Fruit fly (Drosophila melanogaster) whole organism, embryonic: ENCODE results near the gene CG3862.

Experiments
- ATbp ChIP-seq: fragments of 200-800 bp; sonication (Bioruptor generic); optimal IDR thresholded peaks from 2 replicates; lab custom pipeline; 2017; ENCODE audit warnings: missing biosample characterization, mild to moderate bottlenecking, missing genetic modification characterization, missing genetic modification reagents
- Aef1 ChIP-seq: fragments of 200-800 bp; sonication (Bioruptor generic); IDR thresholded peaks from 3 replicates; pipeline ENCODE4 v1.3.6; 2022; ENCODE audit warnings: missing biosample characterization, missing genetic modification characterization
- Antp ChIP-seq: fragments of 200-800 bp; sonication (Bioruptor generic); optimal IDR thresholded peaks from 3 replicates; lab custom pipeline; 2016; ENCODE audit warnings: missing biosample characterization, missing genetic modification characterization
- B-H1 ChIP-seq: fragments of 200-800 bp; sonication (Bioruptor generic); IDR thresholded peaks from 3 replicates; pipeline ENCODE4 v1.3.6; 2022; ENCODE audit warnings: missing biosample characterization, missing genetic modification characterization
- CG10431 ChIP-seq: fragments of 200-800 bp; sonication (Bioruptor generic); optimal IDR thresholded peaks from 3 replicates; lab custom pipeline; 2018; ENCODE audit warnings: missing biosample characterization, mild to moderate bottlenecking, missing genetic modification characterization
- CG10462 ChIP-seq: fragments of 200-800 bp; sonication (Bioruptor generic); optimal IDR thresholded peaks from 2 replicates; lab custom pipeline; 2016; ENCODE audit warnings: missing biosample characterization, missing genetic modification characterization
- CG10979 ChIP-seq: fragments of 200-800 bp; sonication (Bioruptor generic); optimal IDR thresholded peaks from 2 replicates; lab custom pipeline; 2018; ENCODE audit warnings: missing biosample characterization, mild to moderate bottlenecking, missing genetic modification characterization, moderate library complexity
- CG11560 ChIP-seq: fragments of 200-800 bp; sonication (Bioruptor generic); IDR thresholded peaks from 3 replicates; pipeline ENCODE4 v1.3.6; 2022; ENCODE audit warnings: missing biosample characterization, missing genetic modification characterization
- CG12219 ChIP-seq: fragments of 200-800 bp; sonication (Bioruptor generic); optimal IDR thresholded peaks from 3 replicates; lab custom pipeline; 2018; ENCODE audit warnings: missing biosample characterization, mild to moderate bottlenecking, missing genetic modification characterization
- CG12236 ChIP-seq: fragments of 200-800 bp; sonication (Bioruptor generic); optimal IDR thresholded peaks from 2 replicates; lab custom pipeline; 2016; ENCODE audit warnings: missing biosample characterization, missing genetic modification characterization
- CG13296 ChIP-seq: fragments of 200-800 bp; sonication (Bioruptor generic); optimal IDR thresholded peaks from 3 replicates; lab custom pipeline; 2018; ENCODE audit warnings: missing biosample characterization, mild to moderate bottlenecking, missing genetic modification characterization
- CG13624 ChIP-seq: fragments of 200-800 bp; sonication (Bioruptor generic); optimal IDR thresholded peaks from 2 replicates; lab custom pipeline; 2016; ENCODE audit warnings: missing biosample characterization, missing genetic modification characterization
- CG15514 ChIP-seq: fragments of 200-800 bp; sonication (Bioruptor generic); optimal IDR thresholded peaks from 3 replicates; lab custom pipeline; 2017; ENCODE audit warnings: missing biosample characterization, missing genetic modification characterization, mild to moderate bottlenecking, moderate library complexity, missing genetic modification reagents
- CG18599 ChIP-seq: fragments of 200-800 bp; sonication (Bioruptor generic); optimal IDR thresholded peaks from 3 replicates; lab custom pipeline; 2017; ENCODE audit warnings: missing biosample characterization, missing genetic modification characterization, mild to moderate bottlenecking, moderate library complexity, missing genetic modification reagents
- CG2116 ChIP-seq: fragments of 200-800 bp; sonication (Bioruptor generic); optimal IDR thresholded peaks from 3 replicates; lab custom pipeline; 2018; ENCODE audit warnings: missing biosample characterization, mild to moderate bottlenecking, missing genetic modification characterization
- CG2199 ChIP-seq: fragments of 200-800 bp; sonication (Bioruptor generic); IDR thresholded peaks from 3 replicates; pipeline ENCODE4 v1.3.6; 2022; ENCODE audit warnings: missing biosample characterization, missing genetic modification characterization
- CG31441 ChIP-seq: fragments of 200-800 bp; sonication (Bioruptor generic); IDR thresholded peaks from 2 replicates; pipeline ENCODE4 v1.3.6; 2022; ENCODE audit warnings: missing biosample characterization, missing genetic modification characterization
- CG33213 ChIP-seq: fragments of 200-800 bp; sonication (Bioruptor generic); optimal IDR thresholded peaks from 3 replicates; lab custom pipeline; 2016; ENCODE audit warnings: missing biosample characterization, missing genetic modification characterization
- CG42726 ChIP-seq: fragments of 200-800 bp; sonication (Bioruptor generic); IDR thresholded peaks from 2 replicates; pipeline ENCODE4 v1.3.6; 2022; ENCODE audit warnings: missing biosample characterization, missing genetic modification characterization; ENCODE audit not compliant: partially characterized antibody
- CG4424 ChIP-seq: fragments of 200-800 bp; sonication (Bioruptor generic); optimal IDR thresholded peaks from 3 replicates; lab custom pipeline; 2016; ENCODE audit warnings: missing biosample characterization, missing genetic modification characterization
- CG4617 ChIP-seq: fragments of 200-800 bp; sonication (Bioruptor generic); optimal IDR thresholded peaks from 3 replicates; lab custom pipeline; 2016; ENCODE audit warnings: missing biosample characterization, missing genetic modification characterization, borderline replicate concordance
- CG6272 ChIP-seq: fragments of 200-800 bp; sonication (Bioruptor generic); IDR thresholded peaks from 2 replicates; pipeline ENCODE4 v1.3.6; 2022; ENCODE audit warnings: missing biosample characterization, missing genetic modification characterization
- CG7372 ChIP-seq: fragments of 200-800 bp; sonication (Bioruptor generic); IDR thresholded peaks from 2 replicates; pipeline ENCODE4 v1.3.6; 2022; ENCODE audit warnings: missing biosample characterization, missing genetic modification characterization
- CG8388 ChIP-seq: fragments of 200-800 bp; sonication (Bioruptor generic); optimal IDR thresholded peaks from 2 replicates; lab custom pipeline; 2019; ENCODE audit warnings: missing biosample characterization, mild to moderate bottlenecking, missing genetic modification characterization, moderate library complexity
- CG8765 ChIP-seq: fragments of 200-800 bp; sonication (Bioruptor generic); IDR thresholded peaks from 2 replicates; pipeline ENCODE4 v1.3.6; 2022; ENCODE audit warnings: missing biosample characterization, missing genetic modification characterization
- CG9727 ChIP-seq: fragments of 200-800 bp; sonication (Bioruptor generic); optimal IDR thresholded peaks from 3 replicates; lab custom pipeline; 2017; ENCODE audit warnings: missing biosample characterization, mild to moderate bottlenecking, missing genetic modification characterization
- CoRest ChIP-seq: fragments of 200-800 bp; sonication (Bioruptor generic); optimal IDR thresholded peaks from 3 replicates; lab custom pipeline; 2018; ENCODE audit warnings: missing biosample characterization, mild to moderate bottlenecking, missing genetic modification characterization, moderate library complexity
- Deaf1 ChIP-seq: fragments of 200-800 bp; optimal IDR thresholded peaks from 3 replicates; lab custom pipeline; 2019; ENCODE audit warnings: missing biosample characterization, mild to moderate bottlenecking, missing genetic modification characterization, moderate library complexity
- Fer3 ChIP-seq: fragments of 200-800 bp; sonication (Bioruptor generic); optimal IDR thresholded peaks from 2 replicates; lab custom pipeline; 2018; ENCODE audit warnings: missing biosample characterization, mild to moderate bottlenecking, missing genetic modification characterization, moderate library complexity
- Gsc ChIP-seq: fragments of 200-800 bp; sonication (Bioruptor generic); IDR thresholded peaks from 2 replicates; pipeline ENCODE4 v1.3.6; 2022; ENCODE audit warnings: missing biosample characterization, missing genetic modification characterization
- HLH3B ChIP-seq: fragments of 200-800 bp; sonication (Bioruptor generic); IDR thresholded peaks from 2 replicates; pipeline ENCODE4 v1.3.6; 2022; ENCODE audit warnings: missing biosample characterization, missing genetic modification characterization
- HLH4C ChIP-seq: fragments of 200-800 bp; sonication (Bioruptor generic); IDR thresholded peaks from 3 replicates; pipeline ENCODE4 v1.3.6; 2022; ENCODE audit warnings: missing biosample characterization, missing genetic modification characterization; ENCODE audit not compliant: partially characterized antibody
- NK7.1 ChIP-seq: fragments of 200-800 bp; sonication (Bioruptor generic); optimal IDR thresholded peaks from 3 replicates; lab custom pipeline; 2016; ENCODE audit warnings: missing biosample characterization, missing genetic modification characterization
- Nf-YA ChIP-seq: fragments of 200-800 bp; sonication (Bioruptor generic); IDR thresholded peaks from 2 replicates; pipeline ENCODE4 v1.3.6; 2022; ENCODE audit warnings: missing biosample characterization, missing genetic modification characterization
- Oli ChIP-seq: fragments of 200-800 bp; sonication (Bioruptor generic); optimal IDR thresholded peaks from 2 replicates; lab custom pipeline; 2018; ENCODE audit warnings: missing biosample characterization, mild to moderate bottlenecking, missing genetic modification characterization, moderate library complexity
- Ptx1 ChIP-seq: fragments of 200-800 bp; sonication (Bioruptor generic); IDR thresholded peaks from 2 replicates; pipeline ENCODE4 v1.3.6; 2022; ENCODE audit warnings: missing biosample characterization, missing genetic modification characterization
- Rfx ChIP-seq: fragments of 200-800 bp; sonication (Bioruptor generic); IDR thresholded peaks from 2 replicates; pipeline ENCODE4 v1.3.6; 2022; ENCODE audit warnings: missing biosample characterization, missing genetic modification characterization
- Usf ChIP-seq: fragments of 200-800 bp; sonication (Bioruptor generic); optimal IDR thresholded peaks from 2 replicates; lab custom pipeline; 2017; ENCODE audit warnings: missing genotype, missing biosample characterization, missing genetic modification characterization
- ap ChIP-seq: fragments of 200-800 bp; sonication (Bioruptor generic); IDR thresholded peaks from 2 replicates; pipeline ENCODE4 v1.3.6; 2022; ENCODE audit warnings: missing biosample characterization, missing genetic modification characterization
- cad ChIP-seq: fragments of >200 bp; optimal IDR thresholded peaks from 2 replicates; lab custom pipeline; 2017; ENCODE audit warnings: missing biosample characterization, missing genetic modification characterization
- crp ChIP-seq, 2 experiments: fragments of 200-800 bp; sonication (Bioruptor generic); optimal IDR thresholded peaks; 2 replicates in 1 of 2; 3 replicates in 1 of 2; lab custom pipeline; 2017; ENCODE audit warnings: missing biosample characterization in 2 of 2, missing genetic modification characterization in 2 of 2, mild to moderate bottlenecking in 1 of 2, moderate library complexity in 1 of 2
- danr ChIP-seq: fragments of 200-800 bp; sonication (Bioruptor generic); IDR thresholded peaks from 2 replicates; pipeline ENCODE4 v1.3.6; 2022; ENCODE audit warnings: missing biosample characterization, missing genetic modification characterization
- disco-r ChIP-seq: fragments of 200-800 bp; sonication (Bioruptor generic); optimal IDR thresholded peaks from 2 replicates; lab custom pipeline; 2016; ENCODE audit warnings: missing biosample characterization, missing genetic modification characterization
- dpn ChIP-seq, 2 experiments: fragments of 200-800 bp; sonication (Bioruptor generic); optimal IDR thresholded peaks; 3 replicates each; lab custom pipeline; 2016; ENCODE audit warnings: missing biosample characterization in 2 of 2, missing genetic modification characterization in 2 of 2
- dysf ChIP-seq: fragments of 200-800 bp; sonication (Bioruptor generic); IDR thresholded peaks from 3 replicates; pipeline ENCODE4 v1.3.6; 2022; ENCODE audit warnings: missing biosample characterization, missing genetic modification characterization
- exex ChIP-seq: fragments of 200-800 bp; sonication (Bioruptor generic); optimal IDR thresholded peaks from 4 replicates; lab custom pipeline; 2018; ENCODE audit warnings: missing biosample characterization, mild to moderate bottlenecking, missing genetic modification characterization, moderate library complexity
- gcm2 ChIP-seq: fragments of 200-800 bp; sonication (Bioruptor generic); optimal IDR thresholded peaks from 2 replicates; lab custom pipeline; 2016; ENCODE audit warnings: missing biosample characterization, missing genetic modification characterization
- grn ChIP-seq: fragments of 200-800 bp; sonication (Bioruptor generic); optimal IDR thresholded peaks from 3 replicates; lab custom pipeline; 2017; ENCODE audit warnings: missing biosample characterization, missing genetic modification characterization
- nerfin-1 ChIP-seq: fragments of 200-800 bp; sonication (Bioruptor generic); optimal IDR thresholded peaks from 3 replicates; lab custom pipeline; 2019; ENCODE audit warnings: missing biosample characterization, mild to moderate bottlenecking, missing genetic modification characterization, moderate library complexity
- sim ChIP-seq: fragments of 200-800 bp; sonication (Bioruptor generic); IDR thresholded peaks from 2 replicates; pipeline ENCODE4 v1.3.6; 2022; ENCODE audit warnings: missing biosample characterization, missing genetic modification characterization

CG3862 gene

dm6 chr2L:857897-858517, 32.3 kb upstream of the CG3862 start (continued):
- TF ChIP-seq CG2199: no peak
- peak; percentile 16 for TF ChIP-seq nerfin-1
- TF ChIP-seq Aef1 (GFP tag; lab: Robert Waterston, UW): peak; percentile 57; the same call in 2 of the 3 replicates
- no peak for TF ChIP-seq CG8765 (GFP tag; lab: Robert Waterston, UW)
- TF ChIP-seq NK7.1 (GFP tag; lab: Kevin White, UChicago): peak; percentile 8
- peak; percentile 48 for TF ChIP-seq Oli (tag; lab: Kevin White, UChicago)
- peak; percentile 39 for TF ChIP-seq danr (GFP tag; lab: Robert Waterston, UW)
- peak; percentile 57 for TF ChIP-seq disco-r (GFP tag; lab: Kevin White, UChicago)
- no peak for TF ChIP-seq HLH4C (GFP tag; lab: Robert Waterston, UW)
- TF ChIP-seq CG11560: no peak
- no peak for TF ChIP-seq crp (GFP tag; optimal IDR thresholded peaks at IDR 0.05; lab: Kevin White, UChicago)
- peak; percentile 71 for TF ChIP-seq dysf (GFP tag; lab: Robert Waterston, UW)
- TF ChIP-seq CG6272 (GFP tag; lab: Robert Waterston, UW): 0 out of 2 replicates have a peak, but pooled peaks have one; percentile 23
- peak; percentile 33 for TF ChIP-seq CG8388 (GFP tag; lab: Kevin White, UChicago)
- no peak for TF ChIP-seq Gsc (GFP tag; lab: Robert Waterston, UW)
- 0 out of 2 replicates have a peak, but pooled peaks have one; percentile 12 for TF ChIP-seq CG7372
- peak; percentile 38; the same call in 1 of the 2 replicates for TF ChIP-seq CG31441
- peak; percentile 54 for TF ChIP-seq CoRest
- no peak for TF ChIP-seq cad
- peak; percentile 29 for TF ChIP-seq CG9727 (GFP tag; lab: Kevin White, UChicago)
- TF ChIP-seq Ptx1 (GFP tag; lab: Robert Waterston, UW): peak; percentile 54
- no peak for TF ChIP-seq CG12236 (GFP tag; lab: Kevin White, UChicago)
- no peak for TF ChIP-seq sim
- peak; percentile 4 for TF ChIP-seq CG33213 (GFP tag; lab: Kevin White, UChicago)
- TF ChIP-seq HLH3B: peak; percentile 73
- TF ChIP-seq CG2116: peak; percentile 7
- TF ChIP-seq ap (GFP tag; lab: Robert Waterston, UW): peak; percentile 59; the same call in 1 of the 2 replicates
- TF ChIP-seq gcm2 (GFP tag; lab: Kevin White, UChicago): no peak
- TF ChIP-seq CG12219: peak; percentile 43
- peak; percentile 30 to 39 for TF ChIP-seq dpn (GFP tag; optimal IDR thresholded peaks at IDR 0.05; lab: Kevin White, UChicago)
- TF ChIP-seq ATbp: peak; percentile 69
- TF ChIP-seq CG10462 (GFP tag; lab: Kevin White, UChicago): peak; percentile 31
- TF ChIP-seq CG13296 (GFP tag; lab: Kevin White, UChicago): no peak
- peak; percentile 13 for TF ChIP-seq CG15514
- TF ChIP-seq exex (tag; lab: Kevin White, UChicago): peak; percentile 43
- peak; percentile 54 for TF ChIP-seq B-H1 (GFP tag; lab: Robert Waterston, UW)
- TF ChIP-seq CG13624: peak; percentile 20
- TF ChIP-seq CG4424 (GFP tag; lab: Kevin White, UChicago): peak; percentile 32
- peak; percentile 42 for TF ChIP-seq CG18599 (GFP tag; lab: Kevin White, UChicago)
- no peak for TF ChIP-seq Usf (GFP tag; lab: Kevin White, UChicago)
- TF ChIP-seq Nf-YA (GFP tag; lab: Robert Waterston, UW): 0 out of 2 replicates have a peak, but pooled peaks have one; percentile 22
- TF ChIP-seq CG10431: no peak
- TF ChIP-seq Deaf1 (tag; lab: Kevin White, UChicago): peak; percentile 62
- TF ChIP-seq grn (GFP tag; lab: Kevin White, UChicago): peak; percentile 9
- no peak for TF ChIP-seq CG4617 (GFP tag; lab: Kevin White, UChicago)
- TF ChIP-seq CG42726 (GFP tag; lab: Robert Waterston, UW): no peak
- TF ChIP-seq CG10979 (tag; lab: Kevin White, UChicago): peak; percentile 58
- peak; percentile 51 for TF ChIP-seq Rfx
- TF ChIP-seq Fer3 (tag; lab: Kevin White, UChicago): peak; percentile 27
- peak; percentile 43 for TF ChIP-seq Antp (GFP tag; lab: Kevin White, UChicago)
